Worm (Caenorhabditis elegans): ENCODE data around the gene lec-6.

Gene lec-6

DNA sequence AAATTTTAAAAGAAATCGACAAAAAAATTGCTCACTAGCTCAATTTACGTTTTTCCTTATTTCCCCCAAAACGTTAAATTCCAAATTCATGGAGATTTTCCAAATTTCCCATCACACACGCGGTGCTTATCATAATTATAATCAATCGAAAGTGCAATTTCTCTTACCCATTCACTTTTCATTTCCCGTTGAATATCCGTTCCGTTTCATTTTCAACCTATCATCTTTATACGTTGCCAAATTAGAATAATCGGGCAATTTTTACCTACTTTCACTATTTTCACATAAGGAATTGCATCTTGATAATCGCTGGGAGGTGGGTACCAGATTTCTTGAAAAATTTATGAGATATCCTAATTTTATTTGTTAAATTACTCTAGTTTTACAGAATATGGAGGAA, 31.4 kb downstream of the lec-6 start:
- TF ChIP-seq dao-5 (tag; optimal IDR thresholded peaks at IDR 0.05) (no peak), W03F9.2 (tag; optimal IDR thresholded peaks at IDR 0.05) (no peak), him-1 (tag; optimal IDR thresholded peaks at IDR 0.05) (no peak)

DNA sequence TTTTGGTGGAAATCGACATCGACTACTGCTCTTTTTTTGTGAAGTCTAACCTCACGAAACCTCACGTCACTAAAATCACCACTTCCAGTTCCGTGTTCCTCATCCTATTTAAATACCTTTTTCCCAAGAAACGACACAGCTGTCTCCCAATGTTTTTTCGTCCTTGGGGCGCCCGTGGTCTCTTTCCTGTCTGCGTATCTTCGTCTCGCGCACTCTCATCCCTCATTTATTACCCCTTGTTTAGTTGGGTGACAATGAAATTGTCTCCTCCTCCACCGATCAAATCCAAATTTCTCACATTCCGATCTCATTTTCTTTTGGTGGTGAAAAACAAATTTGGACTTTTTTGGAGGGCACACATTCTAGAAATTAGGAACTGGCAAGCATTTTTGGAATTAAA, 35.4 kb downstream of the lec-6 start:
- TF ChIP-seq him-1 (tag; optimal IDR thresholded peaks at IDR 0.05) (no peak), dao-5 (tag; optimal IDR thresholded peaks at IDR 0.05) (no peak), W03F9.2 (tag; optimal IDR thresholded peaks at IDR 0.05) (no peak)

DNA sequence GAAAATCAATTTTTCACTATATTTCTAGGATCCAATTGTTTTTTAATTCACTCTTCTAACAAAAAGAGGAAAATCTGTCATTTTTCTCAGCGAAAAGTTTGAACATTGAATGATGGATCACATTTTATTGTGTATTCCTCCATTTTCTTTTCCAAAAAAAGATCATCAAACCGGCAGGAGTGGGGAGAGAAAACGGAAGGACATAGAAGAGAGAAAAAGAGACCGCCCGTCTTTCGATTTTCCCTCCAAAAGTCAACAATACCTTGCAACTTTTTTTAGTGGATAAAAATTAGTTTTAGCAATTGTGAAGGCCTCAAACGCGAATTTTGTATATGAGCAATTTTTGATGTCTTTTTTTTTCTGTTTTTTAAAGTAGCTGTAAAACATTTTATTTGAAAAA, 36.4 kb downstream of the lec-6 start:
- TF ChIP-seq W03F9.2 (tag; optimal IDR thresholded peaks at IDR 0.05) (no peak), dao-5 (tag; optimal IDR thresholded peaks at IDR 0.05) (no peak), him-1 (tag; optimal IDR thresholded peaks at IDR 0.05) (no peak)

DNA sequence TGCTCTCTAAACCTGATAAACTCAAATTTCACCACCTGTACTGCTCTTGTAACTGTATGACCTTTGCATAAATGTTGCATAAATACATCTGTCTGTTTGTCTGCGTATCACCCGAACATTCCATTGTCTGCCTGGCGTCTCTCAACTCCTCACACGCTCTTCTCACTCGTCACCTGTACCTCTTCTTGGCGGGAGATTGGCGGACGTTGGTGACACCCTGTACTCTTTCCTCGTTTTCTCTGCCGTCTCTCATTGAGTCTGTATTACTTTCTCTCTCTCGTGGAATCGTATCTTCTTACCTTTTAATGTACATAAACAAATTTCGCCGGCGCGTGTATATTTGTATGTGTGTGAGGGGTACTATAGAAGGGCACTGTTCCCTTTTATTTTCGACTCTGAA, 41.3 kb downstream of the lec-6 start:
- TF ChIP-seq dao-5 (tag; optimal IDR thresholded peaks at IDR 0.05), result no peak
- TF ChIP-seq him-1 (tag; optimal IDR thresholded peaks at IDR 0.05), result no peak
- no peak for TF ChIP-seq W03F9.2 (tag; optimal IDR thresholded peaks at IDR 0.05)

DNA sequence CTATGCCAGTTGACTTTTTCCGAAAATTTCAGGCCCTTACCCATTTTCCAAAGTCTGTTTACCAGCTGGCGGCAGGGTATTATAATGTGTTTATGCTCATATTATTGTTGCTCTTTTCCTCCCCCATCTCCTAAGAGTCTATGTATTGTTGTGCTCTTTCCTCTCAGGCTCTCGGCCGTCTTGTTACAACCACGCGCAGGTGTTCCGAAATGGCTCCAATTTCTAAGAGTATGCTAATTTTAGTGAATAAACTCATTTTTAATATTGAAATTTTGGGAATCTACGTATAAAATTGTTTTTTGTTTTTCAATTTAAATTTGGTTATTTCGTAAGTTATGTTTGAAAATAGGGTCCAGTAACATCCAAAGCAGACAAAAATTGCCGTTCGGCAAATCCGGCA, 42.1 kb downstream of the lec-6 start:
- TF ChIP-seq him-1 (tag; optimal IDR thresholded peaks at IDR 0.05), result no peak
- no peak for TF ChIP-seq dao-5 (tag; optimal IDR thresholded peaks at IDR 0.05)
- no peak for TF ChIP-seq W03F9.2 (tag; optimal IDR thresholded peaks at IDR 0.05)

DNA sequence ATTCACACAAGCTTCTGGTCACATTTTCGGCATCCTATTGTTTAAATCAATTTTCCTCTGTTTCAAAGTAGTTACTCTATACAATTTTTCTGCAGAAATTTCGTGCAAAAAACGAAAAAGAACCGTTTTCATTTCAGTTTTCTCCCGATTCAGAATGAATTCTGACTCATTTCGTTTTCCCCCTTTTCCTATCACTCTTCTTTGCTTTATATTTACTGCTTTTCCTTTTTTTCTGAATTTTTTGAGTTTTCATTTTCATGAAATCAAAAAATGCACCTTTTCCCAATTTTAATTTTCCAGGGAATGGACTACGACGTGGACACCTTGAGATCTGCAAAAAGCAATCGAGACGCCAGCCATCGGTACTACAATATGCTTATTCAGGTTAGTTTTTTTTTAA, 44.5 kb downstream of the lec-6 start, which contains the start of gene B0353.1:
TSS of gene B0353.1 (plus strand) at position 301 of the 400 bp plus-strand sequence.
- no peak for TF ChIP-seq W03F9.2 (tag; optimal IDR thresholded peaks at IDR 0.05)
- TF ChIP-seq dao-5 (tag; optimal IDR thresholded peaks at IDR 0.05), result no peak
- no peak for TF ChIP-seq him-1 (tag; optimal IDR thresholded peaks at IDR 0.05)
